Fruit fly (Drosophila melanogaster) whole organism, wandering third instar larva: ENCODE data around the gene CG34124.

Experiments used
- Abd-B ChIP-seq: fragments of >200 bp; optimal IDR thresholded peaks from 2 replicates; lab custom pipeline; 2017; ENCODE audit warnings: missing biosample characterization, missing genetic modification characterization
- CG32264 ChIP-seq: fragments of 200-800 bp; sonication (Bioruptor generic); optimal IDR thresholded peaks from 2 replicates; lab custom pipeline; 2016; ENCODE audit warnings: missing biosample characterization, missing genetic modification characterization
- CG9705 ChIP-seq: fragments of 200-800 bp; sonication (Bioruptor generic); optimal IDR thresholded peaks from 2 replicates; lab custom pipeline; 2018; ENCODE audit warnings: missing biosample characterization, mild to moderate bottlenecking, missing genetic modification characterization
- CrebA ChIP-seq: fragments of 200-800 bp; sonication (Bioruptor generic); optimal IDR thresholded peaks from 2 replicates; lab custom pipeline; 2016; ENCODE audit warnings: missing biosample characterization, mild to moderate bottlenecking, missing genetic modification characterization, borderline replicate concordance
- Dfd ChIP-seq: fragments of >200 bp; optimal IDR thresholded peaks from 2 replicates; lab custom pipeline; 2017; ENCODE audit warnings: missing biosample characterization, missing genetic modification characterization
- Dif ChIP-seq: fragments of 200-275, 200-300 bp; sonication (Bioruptor generic); optimal IDR thresholded peaks from 2 replicates; lab custom pipeline; 2018; ENCODE audit warnings: missing biosample characterization, missing genetic modification characterization; ENCODE audit not compliant: partially characterized antibody
- GATAd ChIP-seq: sonication (Bioruptor generic); optimal IDR thresholded peaks from 2 replicates; lab custom pipeline; 2016; ENCODE audit warnings: missing biosample characterization, missing genetic modification characterization
- HLH106 ChIP-seq: fragments of 200-800 bp; optimal IDR thresholded peaks from 3 replicates; lab custom pipeline; 2019; ENCODE audit warnings: missing biosample characterization, mild to moderate bottlenecking, missing genetic modification characterization, moderate library complexity
- Hnf4 ChIP-seq: fragments of 200-800 bp; sonication (Bioruptor generic); optimal IDR thresholded peaks from 2 replicates; lab custom pipeline; 2016; ENCODE audit warnings: missing biosample characterization, mild to moderate bottlenecking, missing genetic modification characterization
- Hr78 ChIP-seq: fragments of >200 bp; optimal IDR thresholded peaks from 2 replicates; lab custom pipeline; 2017; ENCODE audit warnings: missing biosample characterization, missing genetic modification characterization
- Hr83 ChIP-seq: fragments of 200-300 bp; sonication (Bioruptor generic); optimal IDR thresholded peaks from 2 replicates; lab custom pipeline; 2016; ENCODE audit warnings: missing biosample characterization, mild to moderate bottlenecking, missing genetic modification characterization, moderate library complexity; ENCODE audit not compliant: poor library complexity, severe bottlenecking
- Jra ChIP-seq: sonication (Bioruptor generic); optimal IDR thresholded peaks from 2 replicates; lab custom pipeline; 2016; ENCODE audit warnings: missing biosample characterization, missing genetic modification characterization
- Mio ChIP-seq: sonication (Bioruptor generic); optimal IDR thresholded peaks from 2 replicates; lab custom pipeline; 2016; ENCODE audit warnings: missing biosample characterization, missing genetic modification characterization
- Myc ChIP-seq: fragments of >200 bp; optimal IDR thresholded peaks from 2 replicates; lab custom pipeline; 2017
- N ChIP-seq: fragments of >200 bp; optimal IDR thresholded peaks from 2 replicates; lab custom pipeline; 2018; ENCODE audit warnings: missing biosample characterization, missing external identifiers, missing genetic modification characterization
- OdsH ChIP-seq: fragments of 200-800 bp; sonication (Bioruptor generic); optimal IDR thresholded peaks from 2 replicates; lab custom pipeline; 2016; ENCODE audit warnings: missing biosample characterization, mild to moderate bottlenecking, missing genetic modification characterization
- Rel ChIP-seq, 2 experiments: fragments of 200-800 bp; sonication (Bioruptor generic) in 1 of 2; optimal IDR thresholded peaks; 2 replicates in 1 of 2; 3 replicates in 1 of 2; lab custom pipeline; 2016 to 2019; ENCODE audit warnings: mild to moderate bottlenecking in 2 of 2, missing biosample characterization in 2 of 2, missing genetic modification characterization in 2 of 2, moderate library complexity in 1 of 2
- Sp1 ChIP-seq: fragments of 200-800 bp; sonication (Bioruptor generic); optimal IDR thresholded peaks from 3 replicates; lab custom pipeline; 2019; ENCODE audit warnings: missing biosample characterization, mild to moderate bottlenecking, missing genetic modification characterization, moderate library complexity
- Vsx2 ChIP-seq: fragments of 200-300, 225-300 bp; sonication (Bioruptor generic); optimal IDR thresholded peaks from 2 replicates; lab custom pipeline; 2018; ENCODE audit warnings: missing biosample characterization, missing genetic modification characterization; ENCODE audit not compliant: partially characterized antibody
- br ChIP-seq: fragments of 200-800 bp; sonication (Bioruptor generic); optimal IDR thresholded peaks from 2 replicates; lab custom pipeline; 2016; ENCODE audit warnings: missing biosample characterization, missing genetic modification characterization
- brk ChIP-seq: fragments of 200-800 bp; sonication (Bioruptor generic); optimal IDR thresholded peaks from 2 replicates; lab custom pipeline; 2016; ENCODE audit warnings: missing biosample characterization, mild to moderate bottlenecking, missing genetic modification characterization
- dl ChIP-seq, 2 experiments: fragments of 175-275, 200-275 bp in 1 of 2; fragments of 200-275 bp in 1 of 2; sonication (Bioruptor generic); optimal IDR thresholded peaks; lab custom pipeline; 2018; ENCODE audit warnings: mild to moderate bottlenecking in 2 of 2, missing biosample characterization in 2 of 2, missing genetic modification characterization in 2 of 2, moderate library complexity in 2 of 2; ENCODE audit not compliant: partially characterized antibody in 2 of 2, insufficient read depth in 1 of 2
- dmrt93B ChIP-seq: fragments of 200-800 bp; sonication (Bioruptor generic); optimal IDR thresholded peaks from 2 replicates; lab custom pipeline; 2018; ENCODE audit warnings: missing biosample characterization, mild to moderate bottlenecking, missing genetic modification characterization
- dsf ChIP-seq: sonication (Bioruptor generic); optimal IDR thresholded peaks from 2 replicates; lab custom pipeline; 2016; ENCODE audit warnings: missing biosample characterization, missing genetic modification characterization, borderline replicate concordance
- ey ChIP-seq: fragments of 200-800 bp; sonication (Bioruptor generic); optimal IDR thresholded peaks from 2 replicates; lab custom pipeline; 2016; ENCODE audit warnings: missing biosample characterization, missing genetic modification characterization
- foxo ChIP-seq, 2 experiments: fragments of 200-800 bp; sonication (Bioruptor generic); optimal IDR thresholded peaks; 2 replicates in 1 of 2; 3 replicates in 1 of 2; lab custom pipeline; 2016 to 2017; ENCODE audit warnings: missing biosample characterization in 2 of 2, missing genetic modification characterization in 2 of 2
- fru ChIP-seq: fragments of 200-800 bp; sonication (Bioruptor generic); optimal IDR thresholded peaks from 3 replicates; lab custom pipeline; 2016; ENCODE audit warnings: missing biosample characterization, mild to moderate bottlenecking, missing genetic modification characterization
- h ChIP-seq: fragments of 200-800 bp; sonication (Bioruptor generic); optimal IDR thresholded peaks from 3 replicates; lab custom pipeline; 2016; ENCODE audit warnings: missing biosample characterization, mild to moderate bottlenecking, missing genetic modification characterization
- jim ChIP-seq: fragments of 175-275, 200-325 bp; sonication (Bioruptor generic); optimal IDR thresholded peaks from 2 replicates; lab custom pipeline; 2016; ENCODE audit warnings: missing biosample characterization, mild to moderate bottlenecking, missing genetic modification characterization
- lola ChIP-seq: fragments of >200 bp; optimal IDR thresholded peaks from 2 replicates; lab custom pipeline; 2017; ENCODE audit warnings: missing biosample characterization, missing genetic modification characterization
- pan ChIP-seq: fragments of >200 bp; optimal IDR thresholded peaks from 2 replicates; lab custom pipeline; 2017
- psq ChIP-seq: fragments of 200-800 bp; sonication (Bioruptor generic); optimal IDR thresholded peaks from 3 replicates; lab custom pipeline; 2017; ENCODE audit warnings: missing biosample characterization, mild to moderate bottlenecking, missing genetic modification characterization, moderate library complexity
- rgr ChIP-seq: fragments of 200-800 bp; sonication (Bioruptor generic); optimal IDR thresholded peaks from 3 replicates; lab custom pipeline; 2016; ENCODE audit warnings: missing biosample characterization, mild to moderate bottlenecking, missing genetic modification characterization
- sage ChIP-seq: fragments of 200-800 bp; sonication (Bioruptor generic); optimal IDR thresholded peaks from 2 replicates; lab custom pipeline; 2016; ENCODE audit warnings: missing biosample characterization, mild to moderate bottlenecking, missing genetic modification characterization
- sv ChIP-seq: fragments of 200-800 bp; sonication (Bioruptor generic); optimal IDR thresholded peaks from 3 replicates; lab custom pipeline; 2016; ENCODE audit warnings: missing biosample characterization, missing genetic modification characterization
- tai ChIP-seq: sonication (Bioruptor generic); optimal IDR thresholded peaks from 2 replicates; lab custom pipeline; 2016; ENCODE audit warnings: missing biosample characterization, missing genetic modification characterization
- usp ChIP-seq: fragments of >200 bp; optimal IDR thresholded peaks from 2 replicates; lab custom pipeline; 2017; ENCODE audit warnings: missing biosample characterization, missing genetic modification characterization
- woc ChIP-seq: sonication (Bioruptor generic); optimal IDR thresholded peaks from 2 replicates; lab custom pipeline; 2016; ENCODE audit warnings: missing biosample characterization, mild to moderate bottlenecking, missing genetic modification characterization

CG34124 gene

DNA sequence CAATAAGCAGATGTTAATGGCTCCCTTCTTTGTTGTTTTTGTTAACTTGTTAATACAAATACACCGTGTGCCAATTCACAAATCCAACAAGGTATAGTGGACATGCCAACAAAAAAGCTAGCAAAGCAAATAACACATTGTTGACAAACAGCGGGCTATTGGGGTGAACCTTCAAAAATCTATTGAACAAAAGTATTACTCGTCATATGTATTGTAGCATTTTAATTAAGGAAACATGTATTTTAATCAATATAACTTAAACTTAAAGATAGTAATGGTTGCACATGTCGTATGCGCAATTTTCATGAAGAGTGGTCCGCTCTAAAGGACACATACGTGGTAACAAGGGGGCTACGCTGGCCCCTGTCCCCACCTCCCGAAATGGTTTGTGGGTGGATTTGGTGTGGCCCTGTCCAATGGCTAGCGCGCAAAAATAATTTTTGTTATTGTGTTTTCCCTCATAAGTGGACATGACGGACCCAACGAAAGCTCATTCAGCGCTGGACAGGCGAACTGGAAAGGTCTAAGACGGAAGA, 15.9 kb upstream of the CG34124 start, which contains the start of gene synr:
Gene synr (plus strand): TSS at position 486 of the 536 bp plus-strand sequence.
- no peak for TF ChIP-seq tai (GFP tag; lab: Kevin White, UChicago)
- TF ChIP-seq Myc, result no peak
- TF ChIP-seq br (GFP tag; lab: Kevin White, UChicago), result no peak
- TF ChIP-seq dsf, result no peak
- TF ChIP-seq, all 38 proteins: peak for 0

DNA sequence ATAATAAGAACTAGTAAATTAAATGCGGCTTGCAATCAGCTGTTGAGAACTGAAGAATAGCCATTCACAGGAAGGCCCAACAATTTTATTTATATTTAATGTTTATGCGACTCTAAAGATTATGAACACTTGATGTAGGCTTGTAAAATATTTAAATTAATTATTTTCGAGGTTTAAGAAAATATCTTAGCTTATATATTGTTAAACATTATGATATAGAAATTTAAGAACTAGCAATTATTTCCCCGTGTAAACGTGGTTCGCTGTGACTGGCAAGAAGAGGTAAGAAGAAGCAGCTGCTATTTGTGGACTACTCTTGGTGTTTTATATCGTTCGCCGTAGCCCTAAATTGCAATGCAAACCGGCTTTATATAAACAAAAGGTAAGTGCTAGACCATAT, 12.9 kb upstream of the CG34124 start, which contains the start of the genes mRpL24 and betaggt-I:
Gene mRpL24 (minus strand): TSS at position 62 of the 400 bp plus-strand sequence.
Gene betaggt-I (plus strand): TSS at position 280 of the 400 bp plus-strand sequence.
- TF ChIP-seq Mio (peak; percentile 49), CrebA (no peak), sv (peak; percentile 95), woc (peak; percentile 89), brk (GFP tag; lab: Kevin White, UChicago) (peak; percentile 96), CG32264 (peak; percentile 70), h (GFP tag; lab: Kevin White, UChicago) (peak; percentile 97), Dif (GFP tag; lab: Kevin White, UChicago) (no peak), dmrt93B (GFP tag; lab: Kevin White, UChicago) (peak; percentile 95), N (GFP tag; lab: Kevin White, UChicago) (no peak), jim (no peak), sage (peak; percentile 90), HLH106 (tag; lab: Kevin White, UChicago) (peak; percentile 99), Hr78 (GFP tag; lab: Kevin White, UChicago) (no peak), Sp1 (GFP tag; lab: Kevin White, UChicago) (peak; percentile 98), Hr83 (GFP tag; lab: Kevin White, UChicago) (peak; percentile 44), Rel (GFP tag; optimal IDR thresholded peaks at IDR 0.05; lab: Kevin White, UChicago) (peak; percentile 46), Rel (tag; optimal IDR thresholded peaks at IDR 0.05; lab: Kevin White, UChicago) (peak; percentile 88), Vsx2 (GFP tag; lab: Kevin White, UChicago) (no peak), Myc (peak; percentile 39), Hnf4 (GFP tag; lab: Kevin White, UChicago) (peak; percentile 93), CG9705 (peak; percentile 97), OdsH (peak; percentile 97), Jra (GFP tag; lab: Kevin White, UChicago) (peak; percentile 90), fru (GFP tag; lab: Kevin White, UChicago) (peak; percentile 95), foxo (GFP tag; optimal IDR thresholded peaks at IDR 0.05; lab: Kevin White, UChicago) (peak; percentile 5 to 98), rgr (GFP tag; lab: Kevin White, UChicago) (peak; percentile 98), br (GFP tag; lab: Kevin White, UChicago) (peak; percentile 94), Dfd (GFP tag; lab: Kevin White, UChicago) (no peak), tai (GFP tag; lab: Kevin White, UChicago) (no peak), dsf (peak; percentile 91), GATAd (GFP tag; lab: Kevin White, UChicago) (peak; percentile 85), lola (GFP tag; lab: Kevin White, UChicago) (no peak), pan (lab: Kevin White, UChicago) (no peak), ey (peak; percentile 92), Abd-B (GFP tag; lab: Kevin White, UChicago) (no peak), dl (GFP tag; optimal IDR thresholded peaks at IDR 0.05; lab: Kevin White, UChicago; ENCODE audit: insufficient read depth in 1 of 2, partially characterized antibody in 2 of 2) (no peak), usp (GFP tag; lab: Kevin White, UChicago) (no peak), psq (GFP tag; lab: Kevin White, UChicago) (peak; percentile 94)
- TF ChIP-seq, all 38 proteins: peak for 25
